Worm (Caenorhabditis elegans) whole organism, young adult: ENCODE measurements around the gene hog-1.

Source experiments
- B0019.2 ChIP-seq: fragments of 200-800 bp; sonication (Bioruptor generic); conservative IDR thresholded peaks from 2 replicates; pipeline ENCODE4 v1.3.6; 2022; ENCODE audit warnings: missing genetic modification reagents, missing genetic modification characterization, missing compliant biosample characterization
- B0261.1 ChIP-seq: sonication (generic microtip); optimal IDR thresholded peaks from 2 replicates; lab custom pipeline; 2016; ENCODE audit warnings: mild to moderate bottlenecking, missing genetic modification characterization, moderate library complexity, missing compliant biosample characterization
- C06A6.2 ChIP-seq: fragments of 200-800 bp; sonication (Bioruptor generic); conservative IDR thresholded peaks from 2 replicates; pipeline ENCODE4 v1.3.6; 2022; ENCODE audit warnings: missing genetic modification characterization, missing compliant biosample characterization
- D2030.7 ChIP-seq: fragments of 200-800 bp; sonication (Bioruptor generic); IDR thresholded peaks from 2 replicates; pipeline ENCODE4 v1.3.6; 2022; ENCODE audit warnings: missing genetic modification reagents, missing genetic modification characterization, missing compliant biosample characterization
- F37B4.10 ChIP-seq: fragments of 200-800 bp; sonication (Bioruptor generic); IDR thresholded peaks from 2 replicates; pipeline ENCODE4 v1.3.6; 2022; ENCODE audit warnings: missing genetic modification characterization, missing compliant biosample characterization
- F39B2.1 ChIP-seq: fragments of 200-800 bp; sonication (Bioruptor generic); IDR thresholded peaks from 2 replicates; pipeline ENCODE4 v1.3.6; 2022; ENCODE audit warnings: missing genetic modification reagents, missing genetic modification characterization, missing compliant biosample characterization
- F49E8.2 ChIP-seq: sonication (generic microtip); optimal IDR thresholded peaks from 3 replicates; lab custom pipeline; 2017; ENCODE audit warnings: missing genetic modification characterization, mild to moderate bottlenecking, missing compliant biosample characterization, antibody characterized with exemption, moderate library complexity; ENCODE audit not compliant: insufficient read depth
- F55B11.4 ChIP-seq: sonication (generic microtip); optimal IDR thresholded peaks from 2 replicates; lab custom pipeline; 2016; ENCODE audit warnings: missing compliant biosample characterization, missing genetic modification characterization, borderline replicate concordance; ENCODE audit not compliant: insufficient read depth
- F57A8.1 ChIP-seq: fragments of 200-800 bp; sonication (Bioruptor generic); optimal IDR thresholded peaks from 2 replicates; lab custom pipeline; 2018; ENCODE audit warnings: mild to moderate bottlenecking, missing genetic modification characterization, moderate library complexity, missing compliant biosample characterization
- F57C9.4 ChIP-seq: sonication (generic microtip); optimal IDR thresholded peaks from 2 replicates; lab custom pipeline; 2017; ENCODE audit warnings: mild to moderate bottlenecking, missing genetic modification characterization, missing compliant biosample characterization
- T26A5.8 ChIP-seq: sonication (generic microtip); optimal IDR thresholded peaks from 2 replicates; lab custom pipeline; 2016; ENCODE audit warnings: missing genetic modification characterization, missing compliant biosample characterization
- Y53G8AR.9 ChIP-seq: fragments of 200-800 bp; sonication (Bioruptor generic); conservative IDR thresholded peaks from 2 replicates; pipeline ENCODE4 v1.3.6; 2022; ENCODE audit warnings: missing genetic modification reagents, missing genetic modification characterization, missing compliant biosample characterization
- Y67H2A.10 ChIP-seq: fragments of 200-800 bp; sonication (Bioruptor generic); conservative IDR thresholded peaks from 2 replicates; pipeline ENCODE4 v1.3.6; 2022; ENCODE audit warnings: missing genetic modification reagents, missing genetic modification characterization, missing compliant biosample characterization
- Y79H2A.3 ChIP-seq: fragments of 200-800 bp; sonication (Bioruptor generic); conservative IDR thresholded peaks from 2 replicates; pipeline ENCODE4 v1.3.6; 2022; ENCODE audit warnings: missing genetic modification reagents, missing genetic modification characterization, missing compliant biosample characterization
- ZK185.1 ChIP-seq: sonication (generic microtip); optimal IDR thresholded peaks from 2 replicates; lab custom pipeline; 2016; ENCODE audit warnings: mild to moderate bottlenecking, missing genetic modification characterization, missing compliant biosample characterization; ENCODE audit not compliant: poor library complexity, severe bottlenecking
- akir-1 ChIP-seq: fragments of 200-800 bp; sonication (Bioruptor generic); optimal IDR thresholded peaks from 2 replicates; lab custom pipeline; 2018; ENCODE audit warnings: mild to moderate bottlenecking, missing genetic modification characterization, moderate library complexity, missing compliant biosample characterization
- ama-1 ChIP-seq, 3 experiments: fragments of 150-350 bp in 1 of 3; sonication (generic microtip) in 2 of 3; optimal IDR thresholded peaks; 2 replicates each; lab custom pipeline; 2014 to 2018; ENCODE audit warnings: missing biosample characterization in 2 of 3, missing genetic modification characterization in 2 of 3, missing genetic modification reagents in 2 of 3
- aptf-2 ChIP-seq: fragments of 200-800 bp; sonication (Bioruptor generic); conservative IDR thresholded peaks from 2 replicates; pipeline ENCODE4 v1.3.6; 2022; ENCODE audit warnings: missing genetic modification reagents, missing genetic modification characterization, missing compliant biosample characterization
- aptf-3 ChIP-seq: fragments of 200-800 bp; sonication (Bioruptor generic); IDR thresholded peaks from 2 replicates; pipeline ENCODE4 v1.3.6; 2022; ENCODE audit warnings: missing genetic modification characterization, missing compliant biosample characterization
- bed-1 ChIP-seq: fragments of 200-800 bp; sonication (Bioruptor generic); IDR thresholded peaks from 2 replicates; pipeline ENCODE4 v1.3.6; 2022; ENCODE audit warnings: missing genetic modification reagents, missing genetic modification characterization, missing compliant biosample characterization
- ceh-100 ChIP-seq: fragments of 200-800 bp; sonication (Bioruptor generic); IDR thresholded peaks from 2 replicates; pipeline ENCODE4 v1.3.6; 2022; ENCODE audit warnings: missing genetic modification reagents, missing genetic modification characterization, missing compliant biosample characterization
- ceh-40 ChIP-seq: fragments of 200-800 bp; sonication (Bioruptor generic); IDR thresholded peaks from 2 replicates; pipeline ENCODE4 v1.3.6; 2022; ENCODE audit warnings: missing genetic modification characterization, missing compliant biosample characterization
- ceh-79 ChIP-seq: sonication (generic microtip); optimal IDR thresholded peaks from 2 replicates; lab custom pipeline; 2017; ENCODE audit warnings: mild to moderate bottlenecking, missing genetic modification characterization, missing compliant biosample characterization
- ceh-91 ChIP-seq: fragments of 200-800 bp; sonication (Bioruptor generic); IDR thresholded peaks from 2 replicates; pipeline ENCODE4 v1.3.6; 2022; ENCODE audit warnings: missing genetic modification reagents, missing genetic modification characterization, missing compliant biosample characterization
- chd-7 ChIP-seq: sonication (generic microtip); optimal IDR thresholded peaks from 2 replicates; lab custom pipeline; 2016; ENCODE audit warnings: mild to moderate bottlenecking, missing genetic modification characterization, moderate library complexity, missing compliant biosample characterization
- efl-1 ChIP-seq: fragments of 150-350 bp; optimal IDR thresholded peaks from 2 replicates; lab custom pipeline; 2014; ENCODE audit warnings: missing biosample characterization, missing genetic modification reagents, missing genetic modification characterization
- egl-18 ChIP-seq: fragments of 200-800 bp; sonication (Bioruptor generic); IDR thresholded peaks from 2 replicates; pipeline ENCODE4 v1.3.6; 2022; ENCODE audit warnings: missing genetic modification reagents, missing genetic modification characterization, missing compliant biosample characterization
- him-1 ChIP-seq: sonication (generic microtip); optimal IDR thresholded peaks from 2 replicates; lab custom pipeline; 2016; ENCODE audit warnings: missing genotype, missing genetic modification reagents, missing genetic modification characterization, missing compliant biosample characterization
- hlh-12 ChIP-seq: sonication (generic microtip); optimal IDR thresholded peaks from 2 replicates; lab custom pipeline; 2016; ENCODE audit warnings: missing genetic modification characterization, missing compliant biosample characterization
- hrde-1 ChIP-seq: sonication (generic microtip); optimal IDR thresholded peaks from 2 replicates; lab custom pipeline; 2016; ENCODE audit warnings: missing genetic modification characterization, mild to moderate bottlenecking, missing compliant biosample characterization, moderate library complexity, missing genotype, missing genetic modification reagents, borderline replicate concordance
- madf-3 ChIP-seq: fragments of 200-800 bp; sonication (Bioruptor generic); IDR thresholded peaks from 2 replicates; pipeline ENCODE4 v1.3.6; 2022; ENCODE audit warnings: missing genetic modification reagents, missing genetic modification characterization, missing compliant biosample characterization
- mxl-1 ChIP-seq: sonication (generic microtip); optimal IDR thresholded peaks from 2 replicates; lab custom pipeline; 2016; ENCODE audit warnings: missing genetic modification characterization, missing compliant biosample characterization
- nfyb-1 ChIP-seq: fragments of 200-800 bp; sonication (Bioruptor generic); IDR thresholded peaks from 2 replicates; pipeline ENCODE4 v1.3.6; 2022; ENCODE audit warnings: missing genetic modification reagents, missing genetic modification characterization, missing compliant biosample characterization
- nhr-179 ChIP-seq: sonication (generic microtip); optimal IDR thresholded peaks from 2 replicates; lab custom pipeline; 2016; ENCODE audit warnings: mild to moderate bottlenecking, missing genetic modification characterization, missing compliant biosample characterization
- nhr-90 ChIP-seq: sonication (generic microtip); optimal IDR thresholded peaks from 2 replicates; lab custom pipeline; 2016; ENCODE audit warnings: missing genotype, mild to moderate bottlenecking, missing genetic modification characterization, missing compliant biosample characterization
- rec-8 ChIP-seq, 2 experiments: sonication (generic microtip); optimal IDR thresholded peaks; 2 replicates each; lab custom pipeline; 2016; ENCODE audit warnings: mild to moderate bottlenecking in 2 of 2, missing genetic modification characterization in 2 of 2, missing genetic modification reagents in 2 of 2, missing genotype in 2 of 2, missing biosample characterization in 1 of 2, missing compliant biosample characterization in 1 of 2, moderate library complexity in 1 of 2
- repo-1 ChIP-seq: sonication (generic microtip); optimal IDR thresholded peaks from 2 replicates; lab custom pipeline; 2017; ENCODE audit warnings: mild to moderate bottlenecking, missing genetic modification characterization, missing compliant biosample characterization
- sea-2 ChIP-seq: fragments of 200-800 bp; sonication (Bioruptor generic); IDR thresholded peaks from 2 replicates; pipeline ENCODE4 v1.3.6; 2022; ENCODE audit warnings: missing genetic modification characterization, missing compliant biosample characterization
- snpc-1.3 ChIP-seq: sonication (generic microtip); optimal IDR thresholded peaks from 2 replicates; lab custom pipeline; 2017; ENCODE audit warnings: missing genetic modification characterization, mild to moderate bottlenecking, missing compliant biosample characterization, antibody characterized with exemption, moderate library complexity, missing genotype, missing genetic modification reagents; ENCODE audit not compliant: insufficient read depth
- snpc-4 ChIP-seq, 5 experiments: fragments of 150-350 bp in 1 of 5; sonication (generic microtip) in 4 of 5; optimal IDR thresholded peaks; 2 replicates each; lab custom pipeline; 2014 to 2018; ENCODE audit warnings: missing genetic modification characterization in 5 of 5, missing biosample characterization in 3 of 5, antibody characterized with exemption in 2 of 5, mild to moderate bottlenecking in 2 of 5, missing compliant biosample characterization in 2 of 5, missing genotype in 2 of 5, moderate library complexity in 2 of 5, missing genetic modification reagents in 1 of 5
- somi-1 ChIP-seq: fragments of 200-800 bp; sonication (Bioruptor generic); optimal IDR thresholded peaks from 2 replicates; lab custom pipeline; 2018; ENCODE audit warnings: mild to moderate bottlenecking, missing genetic modification characterization, missing compliant biosample characterization
- unc-130 ChIP-seq: sonication (generic microtip); optimal IDR thresholded peaks from 2 replicates; lab custom pipeline; 2016; ENCODE audit warnings: missing genetic modification reagents, missing genetic modification characterization, missing compliant biosample characterization
- ztf-22 ChIP-seq: fragments of 200-800 bp; sonication (Bioruptor generic); optimal IDR thresholded peaks from 2 replicates; lab custom pipeline; 2018; ENCODE audit warnings: mild to moderate bottlenecking, missing genetic modification characterization, moderate library complexity, missing compliant biosample characterization
- ztf-25 ChIP-seq: fragments of 200-800 bp; sonication (Bioruptor generic); IDR thresholded peaks from 2 replicates; pipeline ENCODE4 v1.3.6; 2022; ENCODE audit warnings: missing genetic modification reagents, missing genetic modification characterization, missing compliant biosample characterization
- ztf-3 ChIP-seq: fragments of 200-800 bp; sonication (Bioruptor generic); optimal IDR thresholded peaks from 2 replicates; lab custom pipeline; 2018; ENCODE audit warnings: mild to moderate bottlenecking, missing genetic modification characterization, missing compliant biosample characterization
- ztf-6 ChIP-seq: fragments of 200-800 bp; sonication (Bioruptor generic); IDR thresholded peaks from 2 replicates; pipeline ENCODE4 v1.3.6; 2022; ENCODE audit warnings: missing genetic modification reagents, missing genetic modification characterization, missing compliant biosample characterization

The hog-1 gene

ce11 chrX:5841060-5841642 lies 12.9 kb downstream of the hog-1 start, which contains the start of gene puf-9 (continued):
- TF ChIP-seq F55B11.4 (tag; lab: Kevin White, UChicago): no peak
- no peak for TF ChIP-seq efl-1 (GFP tag; lab: Kevin White, UChicago)
- 0 out of 2 replicates have a peak, but pooled peaks have one; percentile 54 for TF ChIP-seq bed-1 (GFP tag; lab: Robert Waterston, UW)
- peak; percentile 92 for TF ChIP-seq Y53G8AR.9 (GFP tag; lab: Robert Waterston, UW)
- TF ChIP-seq repo-1: peak; percentile 78
- peak; percentile 22; the same call in 1 of the 2 replicates for TF ChIP-seq sea-2 (GFP tag; lab: Robert Waterston, UW)
- TF ChIP-seq ama-1 (optimal IDR thresholded peaks at IDR 0.05; lab: Kevin White, UChicago): no peak
- peak in 1 of 2 experiments; percentile 1 for TF ChIP-seq ama-1 (GFP tag; optimal IDR thresholded peaks at IDR 0.05; lab: Kevin White, UChicago)
- peak; percentile 97 for TF ChIP-seq ztf-22
- peak; percentile 92 for TF ChIP-seq Y67H2A.10
- TF ChIP-seq snpc-4 (GFP tag; optimal IDR thresholded peaks at IDR 0.05; lab: Kevin White, UChicago): peak; percentile 37
- TF ChIP-seq snpc-4 (tag; optimal IDR thresholded peaks at IDR 0.05; lab: Kevin White, UChicago): peak; percentile 79 to 87 (median 82)
- TF ChIP-seq D2030.7 (GFP tag; lab: Robert Waterston, UW): no peak
- TF ChIP-seq ztf-25 (GFP tag; lab: Robert Waterston, UW): no peak
- peak; percentile 59 for TF ChIP-seq F57C9.4 (tag; lab: Kevin White, UChicago)
- peak; percentile 59; the same call in 1 of the 2 replicates for TF ChIP-seq ztf-6 (GFP tag; lab: Robert Waterston, UW)
- TF ChIP-seq chd-7 (tag; lab: Kevin White, UChicago): peak; percentile 98
- peak; percentile 11 for TF ChIP-seq akir-1
- TF ChIP-seq rec-8 (tag; optimal IDR thresholded peaks at IDR 0.05; lab: Kevin White, UChicago): no peak
- no peak for TF ChIP-seq hlh-12
- no peak for TF ChIP-seq B0019.2
- TF ChIP-seq somi-1 (GFP tag; lab: Kevin White, UChicago): peak; percentile 99
- no peak for TF ChIP-seq aptf-3
- no peak for TF ChIP-seq ceh-91 (GFP tag; lab: Robert Waterston, UW)
- TF ChIP-seq aptf-2 (GFP tag; lab: Robert Waterston, UW): 0 out of 2 replicates have a peak, but pooled peaks have one; percentile 55
- TF ChIP-seq hrde-1: no peak
- TF ChIP-seq F37B4.10 (GFP tag; lab: Robert Waterston, UW): no peak
- TF ChIP-seq F39B2.1 (GFP tag; lab: Robert Waterston, UW): 0 out of 2 replicates have a peak, but pooled peaks have one; percentile 44
- TF ChIP-seq ztf-3 (GFP tag; lab: Kevin White, UChicago): peak; percentile 89
- peak; percentile 94 for TF ChIP-seq C06A6.2 (GFP tag; lab: Robert Waterston, UW)
- peak; percentile 37 for TF ChIP-seq B0261.1 (tag; lab: Kevin White, UChicago)
- TF ChIP-seq nhr-179 (tag; lab: Kevin White, UChicago): no peak
- no peak for TF ChIP-seq him-1 (tag; lab: Kevin White, UChicago)
- 0 out of 2 replicates have a peak, but pooled peaks have one; percentile 28 for TF ChIP-seq ceh-40 (GFP tag; lab: Robert Waterston, UW)
- no peak for TF ChIP-seq unc-130 (GFP tag; lab: Kevin White, UChicago)
- peak; percentile 82 for TF ChIP-seq egl-18 (GFP tag; lab: Robert Waterston, UW)
- TF ChIP-seq Y79H2A.3 (GFP tag; lab: Robert Waterston, UW): 0 out of 2 replicates have a peak, but pooled peaks have one; percentile 17
- peak; percentile 89 for TF ChIP-seq madf-3 (GFP tag; lab: Robert Waterston, UW)
- TF ChIP-seq nhr-90 (tag; lab: Kevin White, UChicago): peak; percentile 95
- no peak for TF ChIP-seq F49E8.2 (tag; lab: Kevin White, UChicago)
- peak; percentile 95 for TF ChIP-seq nfyb-1 (GFP tag; lab: Robert Waterston, UW)
- TF ChIP-seq mxl-1: no peak
- TF ChIP-seq ZK185.1 (tag; lab: Kevin White, UChicago): peak; percentile 61
- no peak for TF ChIP-seq F57A8.1 (GFP tag; lab: Kevin White, UChicago)
- TF ChIP-seq ceh-79 (tag; lab: Kevin White, UChicago): peak; percentile 43
- peak; percentile 56 for TF ChIP-seq ceh-100
- TF ChIP-seq snpc-1.3: no peak
- TF ChIP-seq T26A5.8 (tag; lab: Kevin White, UChicago): no peak
